Fruit fly (Drosophila melanogaster) whole organism, embryonic: ENCODE measurements around the gene fwe.

ENCODE experiments used
- B-H2 ChIP-seq: fragments of 200-800 bp; sonication (Bioruptor generic); optimal IDR thresholded peaks from 2 replicates; lab custom pipeline; 2018; ENCODE audit warnings: missing biosample characterization, mild to moderate bottlenecking, missing genetic modification characterization
- CG10321 ChIP-seq: fragments of 200-800 bp; sonication (Bioruptor generic); IDR thresholded peaks from 2 replicates; pipeline ENCODE4 v1.3.6; 2022; ENCODE audit warnings: missing biosample characterization, missing genetic modification characterization
- CG10543 ChIP-seq: fragments of 200-800 bp; sonication (Bioruptor generic); optimal IDR thresholded peaks from 3 replicates; lab custom pipeline; 2017; ENCODE audit warnings: missing biosample characterization, mild to moderate bottlenecking, missing genetic modification characterization, moderate library complexity
- CG12104 ChIP-seq: fragments of 200-800 bp; sonication (Bioruptor generic); optimal IDR thresholded peaks from 3 replicates; lab custom pipeline; 2016; ENCODE audit warnings: missing biosample characterization, missing genetic modification characterization
- CG12391 ChIP-seq: fragments of 200-800 bp; sonication (Bioruptor generic); optimal IDR thresholded peaks from 3 replicates; lab custom pipeline; 2018; ENCODE audit warnings: missing biosample characterization, mild to moderate bottlenecking, missing genetic modification characterization, moderate library complexity
- CG12659 ChIP-seq: fragments of 200-800 bp; sonication (Bioruptor generic); optimal IDR thresholded peaks from 3 replicates; lab custom pipeline; 2017; ENCODE audit warnings: mild to moderate bottlenecking, missing biosample characterization, missing genetic modification reagents, missing genetic modification characterization
- CG14667 ChIP-seq: fragments of 200-800 bp; sonication (Bioruptor generic); IDR thresholded peaks from 2 replicates; pipeline ENCODE4 v1.3.6; 2022; ENCODE audit warnings: missing biosample characterization, missing genetic modification characterization
- CG14965 ChIP-seq: fragments of 200-800 bp; sonication (Bioruptor generic); optimal IDR thresholded peaks from 2 replicates; lab custom pipeline; 2016; ENCODE audit warnings: missing biosample characterization, missing genetic modification characterization, borderline replicate concordance
- CG17802 ChIP-seq: fragments of 200-800 bp; sonication (Bioruptor generic); optimal IDR thresholded peaks from 2 replicates; lab custom pipeline; 2018; ENCODE audit warnings: missing biosample characterization, mild to moderate bottlenecking, missing genetic modification characterization, moderate library complexity
- CG17829 ChIP-seq: fragments of 200-800 bp; optimal IDR thresholded peaks from 2 replicates; lab custom pipeline; 2019; ENCODE audit warnings: missing biosample characterization, mild to moderate bottlenecking, missing genetic modification characterization, moderate library complexity
- CG2116 ChIP-seq: fragments of 200-800 bp; sonication (Bioruptor generic); optimal IDR thresholded peaks from 3 replicates; lab custom pipeline; 2018; ENCODE audit warnings: missing biosample characterization, mild to moderate bottlenecking, missing genetic modification characterization
- CG2712 ChIP-seq: fragments of 200-800 bp; optimal IDR thresholded peaks from 3 replicates; lab custom pipeline; 2019; ENCODE audit warnings: missing biosample characterization, mild to moderate bottlenecking, missing genetic modification characterization, moderate library complexity
- CG31365 ChIP-seq: fragments of 200-800 bp; sonication (Bioruptor generic); optimal IDR thresholded peaks from 2 replicates; lab custom pipeline; 2018; ENCODE audit warnings: missing biosample characterization, mild to moderate bottlenecking, missing genetic modification characterization
- CG4282 ChIP-seq: fragments of 200-800 bp; sonication (Bioruptor generic); optimal IDR thresholded peaks from 2 replicates; lab custom pipeline; 2016; ENCODE audit warnings: missing biosample characterization, missing genetic modification characterization
- CG4360 ChIP-seq: fragments of 200-800 bp; sonication (Bioruptor generic); IDR thresholded peaks from 2 replicates; pipeline ENCODE4 v1.3.6; 2022; ENCODE audit warnings: missing biosample characterization, missing genetic modification characterization
- CG4404 ChIP-seq: fragments of 200-800 bp; sonication (Bioruptor generic); IDR thresholded peaks from 2 replicates; pipeline ENCODE4 v1.3.6; 2022; ENCODE audit warnings: missing biosample characterization, missing genetic modification characterization
- CG4424 ChIP-seq: fragments of 200-800 bp; sonication (Bioruptor generic); optimal IDR thresholded peaks from 3 replicates; lab custom pipeline; 2016; ENCODE audit warnings: missing biosample characterization, missing genetic modification characterization
- CG6254 ChIP-seq: fragments of 200-800 bp; sonication (Bioruptor generic); optimal IDR thresholded peaks from 3 replicates; lab custom pipeline; 2017; ENCODE audit warnings: mild to moderate bottlenecking, missing biosample characterization, missing genetic modification reagents, missing genetic modification characterization
- CG6272 ChIP-seq: fragments of 200-800 bp; sonication (Bioruptor generic); IDR thresholded peaks from 2 replicates; pipeline ENCODE4 v1.3.6; 2022; ENCODE audit warnings: missing biosample characterization, missing genetic modification characterization
- CG7928 ChIP-seq: fragments of 200-800 bp; sonication (Bioruptor generic); optimal IDR thresholded peaks from 2 replicates; lab custom pipeline; 2017; ENCODE audit warnings: missing biosample characterization, mild to moderate bottlenecking, missing genetic modification characterization
- CG7987 ChIP-seq: fragments of 200-800 bp; sonication (Bioruptor generic); optimal IDR thresholded peaks from 2 replicates; lab custom pipeline; 2018; ENCODE audit warnings: missing biosample characterization, mild to moderate bottlenecking, missing genetic modification characterization, moderate library complexity
- CG8281 ChIP-seq: fragments of 200-800 bp; sonication (Bioruptor generic); optimal IDR thresholded peaks from 2 replicates; lab custom pipeline; 2018; ENCODE audit warnings: missing biosample characterization, mild to moderate bottlenecking, missing genetic modification characterization, moderate library complexity
- CG8388 ChIP-seq: fragments of 200-800 bp; sonication (Bioruptor generic); optimal IDR thresholded peaks from 2 replicates; lab custom pipeline; 2019; ENCODE audit warnings: missing biosample characterization, mild to moderate bottlenecking, missing genetic modification characterization, moderate library complexity
- CG9437 ChIP-seq: fragments of 200-800 bp; sonication (Bioruptor generic); optimal IDR thresholded peaks from 2 replicates; lab custom pipeline; 2018; ENCODE audit warnings: missing biosample characterization, mild to moderate bottlenecking, missing genetic modification characterization
- Dll ChIP-seq: fragments of 200-800 bp; sonication (Bioruptor generic); IDR thresholded peaks from 4 replicates; pipeline ENCODE4 v1.3.6; 2022; ENCODE audit warnings: missing biosample characterization, missing genetic modification characterization; ENCODE audit not compliant: partially characterized antibody
- Fer3 ChIP-seq: fragments of 200-800 bp; sonication (Bioruptor generic); optimal IDR thresholded peaks from 2 replicates; lab custom pipeline; 2018; ENCODE audit warnings: missing biosample characterization, mild to moderate bottlenecking, missing genetic modification characterization, moderate library complexity
- Myb ChIP-seq: fragments of 200-800 bp; sonication (Bioruptor generic); optimal IDR thresholded peaks from 2 replicates; lab custom pipeline; 2016; ENCODE audit warnings: missing biosample characterization, missing genetic modification characterization
- NC2β ChIP-seq: fragments of 200-800 bp; sonication (Bioruptor generic); optimal IDR thresholded peaks from 2 replicates; lab custom pipeline; 2016; ENCODE audit warnings: missing biosample characterization, missing genetic modification characterization
- NK7.1 ChIP-seq: fragments of 200-800 bp; sonication (Bioruptor generic); optimal IDR thresholded peaks from 3 replicates; lab custom pipeline; 2016; ENCODE audit warnings: missing biosample characterization, missing genetic modification characterization
- Pdp1 ChIP-seq, 2 experiments: fragments of 200-800 bp; sonication (Bioruptor generic); optimal IDR thresholded peaks; 3 replicates each; lab custom pipeline; 2016; ENCODE audit warnings: missing biosample characterization in 2 of 2, missing genetic modification characterization in 2 of 2, mild to moderate bottlenecking in 1 of 2, moderate library complexity in 1 of 2
- az2 ChIP-seq: fragments of 200-800 bp; sonication (Bioruptor generic); optimal IDR thresholded peaks from 3 replicates; lab custom pipeline; 2016; ENCODE audit warnings: missing biosample characterization, missing genetic modification characterization
- bigmax ChIP-seq: fragments of 200-800 bp; sonication (Bioruptor generic); optimal IDR thresholded peaks from 2 replicates; lab custom pipeline; 2018; ENCODE audit warnings: missing biosample characterization, mild to moderate bottlenecking, missing genetic modification characterization
- eyg ChIP-seq: fragments of 200-800 bp; sonication (Bioruptor generic); optimal IDR thresholded peaks from 3 replicates; lab custom pipeline; 2016; ENCODE audit warnings: missing biosample characterization, missing genetic modification characterization
- fd3F ChIP-seq: fragments of 200-800 bp; sonication (Bioruptor generic); optimal IDR thresholded peaks from 2 replicates; lab custom pipeline; 2018; ENCODE audit warnings: missing biosample characterization, mild to moderate bottlenecking, missing genetic modification characterization, moderate library complexity
- hbn ChIP-seq: fragments of 200-800 bp; sonication (Bioruptor generic); IDR thresholded peaks from 2 replicates; pipeline ENCODE4 v1.3.6; 2022; ENCODE audit warnings: missing biosample characterization, missing genetic modification characterization; ENCODE audit not compliant: partially characterized antibody
- hkb ChIP-seq, 2 experiments: fragments of 200-800 bp in 1 of 2; fragments of >200 bp in 1 of 2; sonication (Bioruptor generic) in 1 of 2; IDR thresholded peaks in 1 of 2; optimal IDR thresholded peaks in 1 of 2; 2 replicates each; pipeline versions ENCODE4 v1.3.6 to Lab custom; 2017 to 2022; ENCODE audit warnings: missing biosample characterization in 1 of 2, missing genetic modification characterization in 1 of 2
- kay ChIP-seq: fragments of 200-800 bp; sonication (Bioruptor generic); optimal IDR thresholded peaks from 2 replicates; lab custom pipeline; 2016; ENCODE audit warnings: missing biosample characterization, missing genetic modification characterization
- run ChIP-seq: fragments of 200-800 bp; sonication (Bioruptor generic); optimal IDR thresholded peaks from 3 replicates; lab custom pipeline; 2018; ENCODE audit warnings: missing biosample characterization, mild to moderate bottlenecking, missing genetic modification characterization
- sc ChIP-seq, 3 experiments: fragments of >200 bp in 2 of 3; fragments of 200-800 bp in 1 of 3; sonication (Bioruptor generic) in 1 of 3; optimal IDR thresholded peaks; 2 replicates in 2 of 3; 3 replicates in 1 of 3; lab custom pipeline; 2017; ENCODE audit warnings: mild to moderate bottlenecking in 1 of 3, missing biosample characterization in 1 of 3, missing genetic modification characterization in 1 of 3, missing genetic modification reagents in 1 of 3
- scrt ChIP-seq: fragments of 200-800 bp; sonication (Bioruptor generic); optimal IDR thresholded peaks from 2 replicates; lab custom pipeline; 2018; ENCODE audit warnings: missing biosample characterization, mild to moderate bottlenecking, missing genetic modification characterization, moderate library complexity
- shn ChIP-seq: fragments of 200-800 bp; sonication (Bioruptor generic); optimal IDR thresholded peaks from 3 replicates; lab custom pipeline; 2016; ENCODE audit warnings: missing biosample characterization, missing genetic modification characterization
- sim ChIP-seq: fragments of 200-800 bp; sonication (Bioruptor generic); IDR thresholded peaks from 2 replicates; pipeline ENCODE4 v1.3.6; 2022; ENCODE audit warnings: missing biosample characterization, missing genetic modification characterization
- sisA ChIP-seq: fragments of 200-800 bp; sonication (Bioruptor generic); IDR thresholded peaks from 2 replicates; pipeline ENCODE4 v1.3.6; 2022; ENCODE audit warnings: missing biosample characterization, missing genetic modification characterization
- slou ChIP-seq: fragments of 200-800 bp; sonication (Bioruptor generic); optimal IDR thresholded peaks from 3 replicates; lab custom pipeline; 2016; ENCODE audit warnings: missing biosample characterization, missing genetic modification characterization
- sr ChIP-seq: fragments of 200-800 bp; sonication (Bioruptor generic); IDR thresholded peaks from 3 replicates; pipeline ENCODE4 v1.3.6; 2022; ENCODE audit warnings: missing biosample characterization, missing genetic modification characterization
- ssp ChIP-seq: fragments of 200-800 bp; sonication (Bioruptor generic); IDR thresholded peaks from 2 replicates; pipeline ENCODE4 v1.3.6; 2022; ENCODE audit warnings: missing biosample characterization, missing genetic modification characterization
- tgo ChIP-seq: fragments of 200-800 bp; sonication (Bioruptor generic); IDR thresholded peaks from 3 replicates; pipeline ENCODE4 v1.3.6; 2022; ENCODE audit warnings: missing biosample characterization, missing genetic modification characterization
- ttk ChIP-seq: fragments of 200-800 bp; sonication (Bioruptor generic); IDR thresholded peaks from 2 replicates; pipeline ENCODE4 v2.1.2; 2022; ENCODE audit warnings: missing biosample characterization, missing genetic modification characterization
- vvl ChIP-seq: fragments of 200-800 bp; sonication (Bioruptor generic); IDR thresholded peaks from 2 replicates; pipeline ENCODE4 v1.3.6; 2022; ENCODE audit warnings: missing biosample characterization, missing genetic modification characterization

fwe gene

dm6 chr3L:15787406-15787805, 28.8 kb downstream of the fwe start (continued):
- TF ChIP-seq CG6272 (GFP tag; lab: Robert Waterston, UW) (no peak), kay (GFP tag; lab: Kevin White, UChicago) (no peak), B-H2 (GFP tag; lab: Kevin White, UChicago) (no peak), CG12659 (GFP tag; lab: Kevin White, UChicago) (no peak), slou (GFP tag; lab: Kevin White, UChicago) (no peak), CG17829 (peak; percentile 86), CG12391 (peak; percentile 77), CG14667 (peak; percentile 26; the same call in 1 of the 2 replicates), Myb (no peak), bigmax (GFP tag; lab: Kevin White, UChicago) (no peak), CG8281 (peak; percentile 4), hbn (GFP tag; lab: Robert Waterston, UW) (no peak), Dll (GFP tag; lab: Robert Waterston, UW) (no peak), ssp (GFP tag; lab: Robert Waterston, UW) (0 out of 2 replicates have a peak, but pooled peaks have one; percentile 23), Pdp1 (GFP tag; optimal IDR thresholded peaks at IDR 0.05; lab: Kevin White, UChicago) (no peak), NK7.1 (GFP tag; lab: Kevin White, UChicago) (no peak), CG31365 (no peak), CG8388 (GFP tag; lab: Kevin White, UChicago) (peak; percentile 69), CG4282 (GFP tag; lab: Kevin White, UChicago) (no peak), CG14965 (GFP tag; lab: Kevin White, UChicago) (no peak), CG17802 (tag; lab: Kevin White, UChicago) (no peak), CG2712 (tag; lab: Kevin White, UChicago) (peak; percentile 88), sr (GFP tag; lab: Robert Waterston, UW) (no peak), tgo (GFP tag; lab: Robert Waterston, UW) (peak; percentile 43; the same call in 2 of the 3 replicates), vvl (GFP tag; lab: Robert Waterston, UW) (peak; percentile 61; the same call in 1 of the 2 replicates), CG12104 (GFP tag; lab: Kevin White, UChicago) (peak; percentile 9), shn (no peak), NC2β (no peak), CG4404 (GFP tag; lab: Robert Waterston, UW) (peak; percentile 44; the same call in 1 of the 2 replicates), az2 (peak; percentile 51), sisA (GFP tag; lab: Robert Waterston, UW) (peak; percentile 21; the same call in 1 of the 2 replicates), scrt (peak; percentile 27), CG6254 (peak; percentile 31), run (no peak), Fer3 (tag; lab: Kevin White, UChicago) (peak; percentile 24), CG4360 (GFP tag; lab: Robert Waterston, UW) (0 out of 2 replicates have a peak, but pooled peaks have one; percentile 3), CG7928 (GFP tag; lab: Kevin White, UChicago) (no peak), sim (GFP tag; lab: Robert Waterston, UW) (no peak), hkb (optimal IDR thresholded peaks at IDR 0.05; lab: Kevin White, UChicago) (no peak), hkb (GFP tag; IDR thresholded peaks at IDR 0.05; lab: Robert Waterston, UW) (no peak), ttk (GFP tag; lab: Robert Waterston, UW) (0 out of 2 replicates have a peak, but pooled peaks have one; percentile 17), CG10543 (GFP tag; lab: Kevin White, UChicago) (no peak), CG9437 (GFP tag; lab: Kevin White, UChicago) (peak; percentile 44), CG2116 (GFP tag; lab: Kevin White, UChicago) (peak; percentile 7), CG10321 (GFP tag; lab: Robert Waterston, UW) (no peak), fd3F (GFP tag; lab: Kevin White, UChicago) (no peak), CG4424 (GFP tag; lab: Kevin White, UChicago) (peak; percentile 60), CG7987 (GFP tag; lab: Kevin White, UChicago) (no peak), sc (optimal IDR thresholded peaks at IDR 0.05; lab: Kevin White, UChicago) (no peak), sc (GFP tag; optimal IDR thresholded peaks at IDR 0.05; lab: Kevin White, UChicago) (peak; percentile 26), eyg (GFP tag; lab: Kevin White, UChicago) (no peak)
